Fruit fly (Drosophila melanogaster) whole organism: ENCODE results near the gene spi.

Experiments used
- EcR ChIP-seq, 2 experiments: fragments of >200 bp; optimal IDR thresholded peaks; 2 replicates each; lab custom pipeline; 2017; ENCODE audit warnings: missing biosample characterization in 2 of 2, missing genetic modification characterization in 2 of 2, missing genetic modification reagents in 2 of 2
- psq ChIP-seq: fragments of >200 bp; optimal IDR thresholded peaks from 2 replicates; lab custom pipeline; 2017

DNA sequence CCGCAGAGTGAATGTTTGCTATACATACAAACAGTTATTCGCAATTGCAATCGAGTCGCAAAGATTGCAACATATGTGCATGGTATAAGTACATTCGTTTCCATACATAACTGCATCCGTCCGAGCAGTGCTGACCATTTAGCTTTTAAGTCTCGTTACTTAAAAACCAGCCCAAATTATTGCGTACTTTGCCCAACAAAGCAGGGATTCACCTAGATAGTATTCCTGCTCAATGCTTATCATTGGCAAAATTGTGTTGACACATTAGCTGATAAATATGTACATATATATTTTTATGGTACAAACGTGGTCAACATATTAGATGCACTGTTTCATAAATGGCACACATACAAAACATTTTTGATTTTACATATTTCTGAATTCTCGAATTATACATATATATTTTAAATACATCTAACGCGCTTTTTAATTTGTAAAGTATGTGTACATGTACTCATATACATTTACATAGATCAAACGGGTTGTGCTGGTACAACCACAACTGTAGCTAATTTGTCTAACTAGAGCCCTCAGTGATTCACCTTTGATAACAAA lies 34.0 kb downstream of the spi start:
- TF ChIP-seq EcR (GFP tag; optimal IDR thresholded peaks at IDR 0.05; lab: Kevin White, UChicago) (no peak), psq (lab: Kevin White, UChicago) (no peak)
